Fruit fly (Drosophila melanogaster) whole organism, embryonic: ENCODE measurements around the gene atl.

Source experiments
- ATbp ChIP-seq: fragments of 200-800 bp; sonication (Bioruptor generic); optimal IDR thresholded peaks from 2 replicates; lab custom pipeline; 2017; ENCODE audit warnings: missing biosample characterization, mild to moderate bottlenecking, missing genetic modification characterization, missing genetic modification reagents
- Adf1 ChIP-seq: fragments of 200-800 bp; sonication (Bioruptor generic); IDR thresholded peaks from 2 replicates; pipeline ENCODE4 v1.3.6; 2022; ENCODE audit warnings: missing biosample characterization, missing genetic modification characterization
- B-H2 ChIP-seq: fragments of 200-800 bp; sonication (Bioruptor generic); optimal IDR thresholded peaks from 2 replicates; lab custom pipeline; 2018; ENCODE audit warnings: missing biosample characterization, mild to moderate bottlenecking, missing genetic modification characterization
- BtbVII ChIP-seq: fragments of 200-800 bp; sonication (Bioruptor generic); optimal IDR thresholded peaks from 3 replicates; lab custom pipeline; 2017; ENCODE audit warnings: missing biosample characterization, mild to moderate bottlenecking, missing genetic modification characterization
- CG10321 ChIP-seq: fragments of 200-800 bp; sonication (Bioruptor generic); IDR thresholded peaks from 2 replicates; pipeline ENCODE4 v1.3.6; 2022; ENCODE audit warnings: missing biosample characterization, missing genetic modification characterization
- CG12391 ChIP-seq: fragments of 200-800 bp; sonication (Bioruptor generic); optimal IDR thresholded peaks from 3 replicates; lab custom pipeline; 2018; ENCODE audit warnings: missing biosample characterization, mild to moderate bottlenecking, missing genetic modification characterization, moderate library complexity
- CG13287 ChIP-seq: fragments of 200-800 bp; sonication (Bioruptor generic); IDR thresholded peaks from 2 replicates; pipeline ENCODE4 v1.3.6; 2022; ENCODE audit warnings: missing biosample characterization, missing genetic modification characterization; ENCODE audit not compliant: partially characterized antibody
- CG14050 ChIP-seq: fragments of 200-800 bp; sonication (Bioruptor generic); IDR thresholded peaks from 3 replicates; pipeline ENCODE4 v1.3.6; 2022; ENCODE audit warnings: missing biosample characterization, missing genetic modification characterization
- CG15696 ChIP-seq: fragments of 200-800 bp; sonication (Bioruptor generic); optimal IDR thresholded peaks from 2 replicates; lab custom pipeline; 2019; ENCODE audit warnings: missing biosample characterization, mild to moderate bottlenecking, missing genetic modification characterization, moderate library complexity
- CG1603 ChIP-seq: fragments of 200-800 bp; sonication (Bioruptor generic); optimal IDR thresholded peaks from 2 replicates; lab custom pipeline; 2019; ENCODE audit warnings: missing biosample characterization, mild to moderate bottlenecking, missing genetic modification characterization, moderate library complexity
- CG16815 ChIP-seq: fragments of 200-800 bp; sonication (Bioruptor generic); optimal IDR thresholded peaks from 3 replicates; lab custom pipeline; 2017; ENCODE audit warnings: missing biosample characterization, mild to moderate bottlenecking, missing genetic modification characterization
- CG16863 ChIP-seq: fragments of 200-800 bp; sonication (Bioruptor generic); optimal IDR thresholded peaks from 3 replicates; lab custom pipeline; 2016; ENCODE audit warnings: missing biosample characterization, missing genetic modification characterization
- CG17186 ChIP-seq: fragments of 200-800 bp; sonication (Bioruptor generic); optimal IDR thresholded peaks from 3 replicates; lab custom pipeline; 2017; ENCODE audit warnings: missing biosample characterization, missing genetic modification reagents, missing genetic modification characterization
- CG4360 ChIP-seq: fragments of 200-800 bp; sonication (Bioruptor generic); IDR thresholded peaks from 2 replicates; pipeline ENCODE4 v1.3.6; 2022; ENCODE audit warnings: missing biosample characterization, missing genetic modification characterization
- CG4617 ChIP-seq: fragments of 200-800 bp; sonication (Bioruptor generic); optimal IDR thresholded peaks from 3 replicates; lab custom pipeline; 2016; ENCODE audit warnings: missing biosample characterization, missing genetic modification characterization, borderline replicate concordance
- CG4854 ChIP-seq: fragments of 200-800 bp; sonication (Bioruptor generic); optimal IDR thresholded peaks from 2 replicates; lab custom pipeline; 2016; ENCODE audit warnings: missing biosample characterization, missing genetic modification characterization, inconsistent platforms
- CG9437 ChIP-seq: fragments of 200-800 bp; sonication (Bioruptor generic); optimal IDR thresholded peaks from 2 replicates; lab custom pipeline; 2018; ENCODE audit warnings: missing biosample characterization, mild to moderate bottlenecking, missing genetic modification characterization
- CkIIα-i1 ChIP-seq: fragments of 200-800 bp; sonication (Bioruptor generic); IDR thresholded peaks from 2 replicates; pipeline ENCODE4 v1.3.6; 2022; ENCODE audit warnings: missing biosample characterization, missing genetic modification characterization
- Dek ChIP-seq: fragments of 200-800 bp; sonication (Bioruptor generic); optimal IDR thresholded peaks from 3 replicates; lab custom pipeline; 2019; ENCODE audit warnings: missing biosample characterization, mild to moderate bottlenecking, missing genetic modification characterization, moderate library complexity
- Ets97D ChIP-seq: fragments of 200-800 bp; sonication (Bioruptor generic); optimal IDR thresholded peaks from 3 replicates; lab custom pipeline; 2016; ENCODE audit warnings: missing biosample characterization, missing genetic modification characterization
- HmgD ChIP-seq: fragments of 200-800 bp; sonication (Bioruptor generic); optimal IDR thresholded peaks from 3 replicates; lab custom pipeline; 2016; ENCODE audit warnings: missing biosample characterization, missing genetic modification characterization
- Kr ChIP-seq: fragments of 200-800 bp; sonication (Bioruptor generic); optimal IDR thresholded peaks from 2 replicates; lab custom pipeline; 2017; ENCODE audit warnings: missing biosample characterization, mild to moderate bottlenecking, missing genetic modification characterization
- Lpt ChIP-seq: fragments of >200 bp; optimal IDR thresholded peaks from 2 replicates; lab custom pipeline; 2018; ENCODE audit warnings: missing biosample characterization, missing genetic modification characterization
- NC2α ChIP-seq: fragments of 200-800 bp; sonication (Bioruptor generic); optimal IDR thresholded peaks from 2 replicates; lab custom pipeline; 2016; ENCODE audit warnings: missing biosample characterization, missing genetic modification characterization
- Neu2 ChIP-seq: fragments of 200-800 bp; sonication (Bioruptor generic); optimal IDR thresholded peaks from 3 replicates; lab custom pipeline; 2016; ENCODE audit warnings: missing biosample characterization, missing genetic modification characterization, borderline replicate concordance
- Sin3A ChIP-seq: fragments of >200 bp; optimal IDR thresholded peaks from 2 replicates; lab custom pipeline; 2018
- Ssrp ChIP-seq: fragments of 200-800 bp; sonication (Bioruptor generic); optimal IDR thresholded peaks from 2 replicates; lab custom pipeline; 2018; ENCODE audit warnings: missing biosample characterization, mild to moderate bottlenecking, missing genetic modification characterization, moderate library complexity
- TFAM ChIP-seq: fragments of 200-800 bp; sonication (Bioruptor generic); optimal IDR thresholded peaks from 2 replicates; lab custom pipeline; 2017; ENCODE audit warnings: missing biosample characterization, missing genetic modification characterization, inconsistent platforms
- aop ChIP-seq: fragments of 200-800 bp; sonication (Bioruptor generic); IDR thresholded peaks from 2 replicates; pipeline ENCODE4 v1.3.6; 2022; ENCODE audit warnings: missing biosample characterization, missing genetic modification characterization
- az2 ChIP-seq: fragments of 200-800 bp; sonication (Bioruptor generic); optimal IDR thresholded peaks from 3 replicates; lab custom pipeline; 2016; ENCODE audit warnings: missing biosample characterization, missing genetic modification characterization
- bcd ChIP-seq: fragments of 200-800 bp; sonication (Bioruptor generic); optimal IDR thresholded peaks from 2 replicates; lab custom pipeline; 2017; ENCODE audit warnings: missing biosample characterization, mild to moderate bottlenecking, missing genetic modification characterization
- chn ChIP-seq: fragments of 200-800 bp; sonication (Bioruptor generic); optimal IDR thresholded peaks from 2 replicates; lab custom pipeline; 2016; ENCODE audit warnings: missing biosample characterization, missing genetic modification characterization
- crp ChIP-seq, 2 experiments: fragments of 200-800 bp; sonication (Bioruptor generic); optimal IDR thresholded peaks; 2 replicates in 1 of 2; 3 replicates in 1 of 2; lab custom pipeline; 2017; ENCODE audit warnings: missing biosample characterization in 2 of 2, missing genetic modification characterization in 2 of 2, mild to moderate bottlenecking in 1 of 2, moderate library complexity in 1 of 2
- disco-r ChIP-seq: fragments of 200-800 bp; sonication (Bioruptor generic); optimal IDR thresholded peaks from 2 replicates; lab custom pipeline; 2016; ENCODE audit warnings: missing biosample characterization, missing genetic modification characterization
- dm ChIP-seq: fragments of 200-800 bp; sonication (Bioruptor generic); optimal IDR thresholded peaks from 3 replicates; lab custom pipeline; 2016; ENCODE audit warnings: missing biosample characterization, missing genetic modification characterization
- dysf ChIP-seq: fragments of 200-800 bp; sonication (Bioruptor generic); IDR thresholded peaks from 3 replicates; pipeline ENCODE4 v1.3.6; 2022; ENCODE audit warnings: missing biosample characterization, missing genetic modification characterization
- emc ChIP-seq: fragments of 200-800 bp; sonication (Bioruptor generic); optimal IDR thresholded peaks from 2 replicates; lab custom pipeline; 2016; ENCODE audit warnings: missing biosample characterization, missing genetic modification characterization
- ewg ChIP-seq: fragments of 200-800 bp; sonication (Bioruptor generic); optimal IDR thresholded peaks from 3 replicates; lab custom pipeline; 2017; ENCODE audit warnings: mild to moderate bottlenecking, missing biosample characterization, missing genetic modification reagents, missing genetic modification characterization
- fd64A ChIP-seq: fragments of 200-800 bp; sonication (Bioruptor generic); optimal IDR thresholded peaks from 3 replicates; lab custom pipeline; 2018; ENCODE audit warnings: missing biosample characterization, mild to moderate bottlenecking, missing genetic modification characterization
- gem ChIP-seq: fragments of 200-800 bp; sonication (Bioruptor generic); optimal IDR thresholded peaks from 2 replicates; lab custom pipeline; 2019; ENCODE audit warnings: missing biosample characterization, mild to moderate bottlenecking, missing genetic modification characterization, moderate library complexity
- grau ChIP-seq: fragments of 200-800 bp; optimal IDR thresholded peaks from 3 replicates; lab custom pipeline; 2019; ENCODE audit warnings: missing biosample characterization, mild to moderate bottlenecking, missing genetic modification characterization, moderate library complexity
- jing ChIP-seq: fragments of 200-800 bp; sonication (Bioruptor generic); optimal IDR thresholded peaks from 2 replicates; lab custom pipeline; 2018; ENCODE audit warnings: missing biosample characterization, mild to moderate bottlenecking, missing genetic modification characterization
- maf-S ChIP-seq: fragments of 200-800 bp; sonication (Bioruptor generic); optimal IDR thresholded peaks from 2 replicates; lab custom pipeline; 2016; ENCODE audit warnings: missing biosample characterization, missing genetic modification characterization
- pan ChIP-seq, 4 experiments: fragments of >200 bp in 3 of 4; fragments of 200-800 bp in 1 of 4; sonication (Bioruptor generic) in 1 of 4; optimal IDR thresholded peaks in 3 of 4; IDR thresholded peaks in 1 of 4; 2 replicates each; pipeline versions ENCODE4 v1.3.6 to Lab custom; 2017 to 2022; ENCODE audit warnings: missing biosample characterization in 2 of 4, missing genetic modification characterization in 2 of 4, mixed read lengths in 1 of 4
- slou ChIP-seq: fragments of 200-800 bp; sonication (Bioruptor generic); optimal IDR thresholded peaks from 3 replicates; lab custom pipeline; 2016; ENCODE audit warnings: missing biosample characterization, missing genetic modification characterization
- so ChIP-seq: fragments of 200-800 bp; sonication (Bioruptor generic); IDR thresholded peaks from 3 replicates; pipeline ENCODE4 v1.3.6; 2022; ENCODE audit warnings: missing biosample characterization, missing genetic modification characterization
- stc ChIP-seq: fragments of 200-800 bp; sonication (Bioruptor generic); IDR thresholded peaks from 2 replicates; pipeline ENCODE4 v1.3.6; 2022; ENCODE audit warnings: missing biosample characterization, missing genetic modification characterization
- sug ChIP-seq: fragments of 200-800 bp; optimal IDR thresholded peaks from 2 replicates; lab custom pipeline; 2019; ENCODE audit warnings: missing biosample characterization, mild to moderate bottlenecking, missing genetic modification characterization, moderate library complexity
- tap ChIP-seq: fragments of 200-800 bp; optimal IDR thresholded peaks from 3 replicates; lab custom pipeline; 2019; ENCODE audit warnings: missing biosample characterization, mild to moderate bottlenecking, missing genetic modification characterization, moderate library complexity
- unpg ChIP-seq: fragments of 200-800 bp; sonication (Bioruptor generic); optimal IDR thresholded peaks from 3 replicates; lab custom pipeline; 2018; ENCODE audit warnings: missing biosample characterization, mild to moderate bottlenecking, missing genetic modification characterization, moderate library complexity
- vfl ChIP-seq: fragments of 200-800 bp; sonication (Bioruptor generic); optimal IDR thresholded peaks from 2 replicates; lab custom pipeline; 2016; ENCODE audit warnings: missing biosample characterization, missing genetic modification characterization
- yki ChIP-seq: fragments of >200 bp; optimal IDR thresholded peaks from 3 replicates; lab custom pipeline; 2018

Gene atl

dm6 chr3R:24625517-24625925 is at the start of gene atl, which contains the start of gene Syx18 (continued):
- TF ChIP-seq CG16863 (GFP tag; lab: Kevin White, UChicago) (no peak), CG16815 (GFP tag; lab: Kevin White, UChicago) (no peak), CG10321 (no peak), gem (tag; lab: Kevin White, UChicago) (no peak), unpg (GFP tag; lab: Kevin White, UChicago) (peak; percentile 37), emc (no peak), CG9437 (GFP tag; lab: Kevin White, UChicago) (no peak), CG17186 (GFP tag; lab: Kevin White, UChicago) (peak; percentile 48), sug (tag; lab: Kevin White, UChicago) (peak; percentile 35), Adf1 (GFP tag; lab: Robert Waterston, UW) (peak; percentile 51; the same call in 1 of the 2 replicates), HmgD (GFP tag; lab: Kevin White, UChicago) (peak; percentile 42), Ssrp (no peak), grau (tag; lab: Kevin White, UChicago) (peak; percentile 33), CG1603 (tag; lab: Kevin White, UChicago) (peak; percentile 90), chn (GFP tag; lab: Kevin White, UChicago) (no peak), ewg (GFP tag; lab: Kevin White, UChicago) (peak; percentile 50), stc (GFP tag; lab: Robert Waterston, UW) (no peak), bcd (GFP tag; lab: Kevin White, UChicago) (peak; percentile 15), fd64A (GFP tag; lab: Kevin White, UChicago) (peak; percentile 14), CG14050 (GFP tag; lab: Robert Waterston, UW) (no peak), Ets97D (GFP tag; lab: Kevin White, UChicago) (peak; percentile 83), Kr (GFP tag; lab: Kevin White, UChicago) (no peak), ATbp (GFP tag; lab: Kevin White, UChicago) (no peak), so (GFP tag; lab: Robert Waterston, UW) (no peak), aop (GFP tag; lab: Robert Waterston, UW) (no peak), Sin3A (peak; percentile 78), disco-r (GFP tag; lab: Kevin White, UChicago) (no peak), NC2α (GFP tag; lab: Kevin White, UChicago) (no peak), CG4854 (GFP tag; lab: Kevin White, UChicago) (no peak), CG12391 (tag; lab: Kevin White, UChicago) (peak; percentile 38), CG4360 (GFP tag; lab: Robert Waterston, UW) (no peak), TFAM (GFP tag; lab: Kevin White, UChicago) (no peak), CG13287 (GFP tag; lab: Robert Waterston, UW) (peak; percentile 67; the same call in 1 of the 2 replicates), dysf (no peak), dm (peak; percentile 7), Lpt (GFP tag; lab: Kevin White, UChicago) (no peak), Neu2 (GFP tag; lab: Kevin White, UChicago) (no peak), B-H2 (peak; percentile 30), pan (optimal IDR thresholded peaks at IDR 0.05; lab: Kevin White, UChicago) (no peak), pan (GFP tag; optimal IDR thresholded peaks at IDR 0.05 in 1 of 2, IDR thresholded peaks at IDR 0.05 in 1 of 2) (no peak), slou (no peak), vfl (GFP tag; lab: Kevin White, UChicago) (peak; percentile 27), CG4617 (GFP tag; lab: Kevin White, UChicago) (peak; percentile 97), Dek (tag; lab: Kevin White, UChicago) (peak; percentile 4), jing (GFP tag; lab: Kevin White, UChicago) (no peak), BtbVII (no peak), crp (GFP tag; optimal IDR thresholded peaks at IDR 0.05; lab: Kevin White, UChicago) (peak in 1 of 2 experiments; percentile 23), yki (no peak), maf-S (GFP tag; lab: Kevin White, UChicago) (no peak), CkIIα-i1 (GFP tag; lab: Robert Waterston, UW) (no peak), az2 (no peak), CG15696 (tag; lab: Kevin White, UChicago) (no peak), tap (tag; lab: Kevin White, UChicago) (no peak)
